Fruit fly (Drosophila melanogaster): Measurements from ENCODE around the gene CG44013.

CG44013 gene

DNA sequence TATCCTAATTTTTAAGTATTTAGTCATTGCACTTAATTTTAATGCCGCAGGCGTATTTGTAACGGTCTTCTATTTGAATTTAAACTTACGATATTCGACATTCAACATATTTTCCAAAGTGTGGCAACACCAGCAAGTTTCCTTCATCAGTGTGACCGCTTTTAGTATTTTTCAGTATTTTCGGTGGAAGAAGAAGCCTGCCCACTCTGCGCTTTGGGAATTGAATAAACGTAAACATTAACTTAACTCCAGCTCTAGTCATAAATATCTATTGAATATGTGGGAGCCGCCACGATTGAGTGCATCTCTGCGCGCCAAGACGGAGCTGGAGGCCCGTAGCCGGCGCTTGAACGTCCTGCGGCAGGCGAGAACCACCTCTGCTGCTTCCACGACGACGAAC lies 23.9 kb downstream of the CG44013 start, which contains the start of gene obe:
Gene obe, plus strand, starts transcription at position 185 of the 400 bp plus-strand sequence.
- TF ChIP-seq bab1 (GFP tag; optimal IDR thresholded peaks at IDR 0.05) (peak; percentile 19), Clk (GFP tag; optimal IDR thresholded peaks at IDR 0.05) (no peak)

DNA sequence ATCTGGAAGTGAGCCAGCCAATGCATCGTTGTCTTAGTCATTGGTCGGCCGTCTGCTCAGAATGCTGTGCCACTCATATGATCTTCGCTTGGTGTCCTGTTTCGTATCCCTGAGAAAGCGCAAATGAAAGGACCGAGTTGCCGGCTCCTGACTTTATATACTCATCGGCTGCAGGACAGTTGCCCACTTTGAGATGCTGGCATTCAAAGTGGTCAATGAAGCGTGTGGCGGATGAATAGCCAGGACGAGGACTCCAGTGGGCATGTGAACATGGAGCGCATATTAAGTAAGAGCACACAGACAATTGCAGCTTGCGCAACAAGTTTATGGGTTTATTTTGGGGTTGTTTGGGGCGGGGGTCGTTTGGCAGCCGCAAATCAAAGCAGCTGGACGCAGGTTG lies 24.4 kb downstream of the CG44013 start, which contains the start of gene Trissin:
Gene Trissin, minus strand, starts transcription at position 101 of the 400 bp plus-strand sequence.
- no peak for TF ChIP-seq cic (GFP tag; optimal IDR thresholded peaks at IDR 0.05)
- no peak for TF ChIP-seq kay (GFP tag; ENCODE audit: borderline replicate concordance)
- TF ChIP-seq CG1620 (GFP tag; optimal IDR thresholded peaks at IDR 0.05): no peak
- TF ChIP-seq CG33017 (tag; optimal IDR thresholded peaks at IDR 0.05): no peak
- no peak for TF ChIP-seq CG7045 (GFP tag; optimal IDR thresholded peaks at IDR 0.05)

DNA sequence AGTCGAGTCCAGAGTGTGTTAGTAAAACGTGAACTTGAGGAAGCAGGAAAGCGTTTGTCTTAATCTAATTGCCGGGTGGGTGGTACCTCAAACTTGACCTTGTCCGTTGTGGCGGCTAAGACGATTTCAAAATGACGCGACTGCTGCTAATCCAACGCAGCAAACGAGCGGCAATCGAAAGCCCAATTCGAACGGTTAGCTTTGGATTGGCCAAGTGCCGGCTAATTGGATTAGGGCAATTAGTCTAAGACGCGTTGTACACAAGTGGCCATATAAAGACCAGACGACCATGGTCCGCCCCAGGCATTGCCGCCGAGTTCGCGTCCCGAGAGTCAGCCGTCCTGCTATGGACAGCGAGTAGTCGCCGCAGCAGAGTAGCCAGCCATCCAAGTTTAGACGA lies 26.9 kb downstream of the CG44013 start, which contains the start of gene Rh6:
Gene Rh6, plus strand, starts transcription at position 301 of the 400 bp plus-strand sequence.
- TF ChIP-seq ovo (GFP tag; optimal IDR thresholded peaks at IDR 0.05) (no peak), CG5204 (GFP tag; optimal IDR thresholded peaks at IDR 0.05) (no peak), Mnt (GFP tag; optimal IDR thresholded peaks at IDR 0.05) (no peak), Hr96 (GFP tag; optimal IDR thresholded peaks at IDR 0.05) (no peak), tj (GFP tag; optimal IDR thresholded peaks at IDR 0.05) (no peak), CG7101 (tag; optimal IDR thresholded peaks at IDR 0.05) (no peak), Clk (GFP tag; optimal IDR thresholded peaks at IDR 0.05) (no peak), cic (GFP tag; optimal IDR thresholded peaks at IDR 0.05) (no peak), kay (GFP tag; ENCODE audit: borderline replicate concordance) (no peak), CG33017 (tag; optimal IDR thresholded peaks at IDR 0.05) (no peak), toe (GFP tag; optimal IDR thresholded peaks at IDR 0.05) (no peak), CG1620 (GFP tag; optimal IDR thresholded peaks at IDR 0.05) (no peak), cnc (optimal IDR thresholded peaks at IDR 0.05) (no peak)

DNA sequence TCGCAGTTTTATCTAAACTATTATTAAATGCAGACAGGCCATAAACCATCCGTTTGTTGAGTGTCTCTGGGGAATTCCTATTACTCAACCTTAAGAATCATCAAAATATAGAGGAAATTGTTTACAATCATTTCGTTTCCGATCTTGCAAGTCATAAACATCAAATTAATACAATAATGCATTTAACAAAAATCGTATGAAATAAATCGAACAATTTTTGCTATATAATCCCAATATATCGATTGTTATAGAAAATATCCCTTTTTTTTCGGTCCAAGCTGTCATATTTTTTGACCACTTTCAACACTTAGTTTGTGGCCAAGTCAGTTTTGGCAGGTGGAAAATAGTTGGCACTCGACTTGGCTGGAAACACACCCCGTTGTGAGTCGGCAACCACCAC lies 28.1 kb downstream of the CG44013 start, which contains the start of gene B9d1:
Gene B9d1, plus strand, starts transcription at position 301 of the 400 bp plus-strand sequence.
- TF ChIP-seq ovo (GFP tag; optimal IDR thresholded peaks at IDR 0.05): no peak
- no peak for TF ChIP-seq CG11617 (GFP tag; optimal IDR thresholded peaks at IDR 0.05)
- TF ChIP-seq Mnt (GFP tag; optimal IDR thresholded peaks at IDR 0.05): no peak
- no peak for TF ChIP-seq cnc (optimal IDR thresholded peaks at IDR 0.05)
- no peak for TF ChIP-seq CG14711 (tag; optimal IDR thresholded peaks at IDR 0.05)

DNA sequence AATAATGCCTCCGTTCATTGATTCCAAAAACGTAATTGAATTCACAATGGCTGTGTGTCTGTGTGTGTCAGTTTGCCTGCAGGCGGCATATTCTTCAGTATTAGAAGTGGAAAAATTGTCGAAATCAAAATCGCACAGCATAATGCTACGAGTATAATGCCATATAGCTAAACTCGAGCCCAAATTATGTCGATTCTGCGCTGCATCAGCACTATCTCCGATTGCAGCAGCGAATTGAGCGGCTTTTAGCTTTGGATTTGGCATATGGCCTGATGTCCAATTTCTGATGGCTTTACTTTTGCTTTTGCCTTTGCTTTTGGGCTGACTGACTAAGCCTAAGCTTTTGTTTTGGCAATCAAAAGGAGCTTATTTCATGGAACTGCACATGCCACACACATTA lies 29.6 kb downstream of the CG44013 start:
- TF ChIP-seq CG33017 (tag; optimal IDR thresholded peaks at IDR 0.05) (no peak), Mnt (GFP tag; optimal IDR thresholded peaks at IDR 0.05) (no peak), Crg-1 (GFP tag; optimal IDR thresholded peaks at IDR 0.05) (no peak), Clk (GFP tag; optimal IDR thresholded peaks at IDR 0.05) (no peak), tj (GFP tag; optimal IDR thresholded peaks at IDR 0.05) (peak; percentile 98), toe (GFP tag; optimal IDR thresholded peaks at IDR 0.05) (no peak), pad (GFP tag; optimal IDR thresholded peaks at IDR 0.05) (no peak)

DNA sequence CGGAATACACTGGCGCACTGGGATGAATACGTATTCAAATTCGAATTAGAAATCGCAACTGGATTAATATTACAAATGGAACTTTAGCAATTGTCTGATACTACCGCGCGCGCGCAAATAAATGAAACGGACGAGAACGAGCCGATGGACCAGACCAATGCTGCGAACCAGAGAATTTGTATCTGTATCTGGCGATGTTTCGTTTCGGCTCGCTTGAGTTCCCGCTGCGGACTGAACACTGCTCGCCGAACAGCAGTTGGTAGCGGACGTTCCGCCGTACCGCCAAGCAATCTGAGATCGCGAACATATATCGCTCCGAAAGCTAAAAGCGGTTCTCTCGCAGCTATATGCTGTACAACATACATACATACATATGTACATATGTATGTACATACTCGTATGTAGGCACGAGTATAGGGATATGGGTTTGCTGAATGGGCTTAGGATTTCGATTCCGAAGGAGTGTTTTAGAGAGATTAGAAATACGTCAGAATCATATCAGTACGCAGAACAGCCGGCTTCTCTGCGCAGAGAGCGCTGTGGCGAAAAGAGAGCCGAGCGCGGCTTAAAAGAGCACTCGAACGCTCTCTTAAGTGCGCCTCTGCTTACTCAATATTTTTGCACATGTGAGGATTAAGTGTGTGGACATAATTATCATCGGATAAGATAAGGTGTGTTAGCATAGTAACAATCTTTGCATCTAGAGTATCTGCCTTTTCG lies 33.6 kb downstream of the CG44013 start, which contains the start of gene AdamTS-A:
Gene AdamTS-A, minus strand, starts transcription at position 221 of the 720 bp plus-strand sequence.
- TF ChIP-seq CG11617 (GFP tag; optimal IDR thresholded peaks at IDR 0.05): no peak
- TF ChIP-seq tj (GFP tag; optimal IDR thresholded peaks at IDR 0.05): peak; percentile 33

DNA sequence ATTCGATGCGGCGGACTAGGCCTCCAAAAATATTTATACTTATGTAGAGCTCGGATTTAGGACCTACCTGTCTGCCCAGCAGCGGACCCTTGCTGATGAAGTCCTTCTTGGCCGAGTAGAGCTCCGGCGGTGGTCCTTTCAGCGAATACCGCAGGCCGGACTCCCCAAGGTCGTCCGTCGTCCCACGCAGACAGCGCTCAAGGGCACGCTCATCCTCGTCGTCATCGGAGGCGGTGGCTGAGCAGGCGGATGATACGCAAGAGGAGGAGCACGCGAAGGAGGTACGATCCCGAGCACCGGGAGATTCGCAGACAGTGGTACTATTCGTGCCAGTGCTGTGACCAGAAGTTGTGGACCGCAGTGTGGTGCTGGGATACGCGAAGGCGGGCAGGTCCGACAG lies 34.9 kb downstream of the CG44013 start:
- TF ChIP-seq CG7045 (GFP tag; optimal IDR thresholded peaks at IDR 0.05): no peak
- no peak for TF ChIP-seq cic (GFP tag; optimal IDR thresholded peaks at IDR 0.05)

DNA sequence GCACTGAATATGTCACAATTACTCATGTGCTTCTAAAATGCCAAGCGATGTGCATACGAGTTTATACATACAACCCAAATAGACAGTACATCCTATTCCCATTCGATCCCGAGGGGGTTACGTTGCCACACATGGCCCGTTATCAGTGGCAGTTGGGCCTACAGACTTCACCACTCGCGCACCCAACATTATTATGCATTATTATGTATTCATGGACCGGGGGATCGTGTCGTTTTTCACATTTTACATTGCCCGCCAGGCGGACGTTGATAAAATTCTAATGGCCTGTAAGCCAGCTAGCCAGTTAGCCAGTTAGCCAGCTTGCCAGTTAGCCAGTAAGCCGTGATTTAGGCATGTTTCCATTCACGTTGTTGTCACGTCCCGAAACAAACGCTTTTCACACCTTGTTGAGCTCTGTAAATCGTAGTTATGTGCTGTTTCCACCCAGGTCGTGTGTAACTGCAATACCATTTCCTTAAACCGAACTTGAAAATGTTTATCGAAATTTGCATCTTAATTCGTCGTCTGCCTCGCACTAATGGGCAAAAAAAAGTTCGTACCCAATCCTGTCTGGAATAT lies 36.3 kb downstream of the CG44013 start:
- no peak for TF ChIP-seq CG5204 (GFP tag; optimal IDR thresholded peaks at IDR 0.05)
- TF ChIP-seq pad (GFP tag; optimal IDR thresholded peaks at IDR 0.05): no peak
- TF ChIP-seq cnc (optimal IDR thresholded peaks at IDR 0.05): no peak
- no peak for TF ChIP-seq ovo (GFP tag; optimal IDR thresholded peaks at IDR 0.05)
- no peak for TF ChIP-seq CG11617 (GFP tag; optimal IDR thresholded peaks at IDR 0.05)
- no peak for TF ChIP-seq cic (GFP tag; optimal IDR thresholded peaks at IDR 0.05)
- TF ChIP-seq Hr96 (GFP tag; optimal IDR thresholded peaks at IDR 0.05): no peak
- TF ChIP-seq CG12768 (GFP tag; optimal IDR thresholded peaks at IDR 0.05): no peak
- no peak for TF ChIP-seq kay (GFP tag; ENCODE audit: borderline replicate concordance)
- no peak for TF ChIP-seq CG7101 (tag; optimal IDR thresholded peaks at IDR 0.05)
- no peak for TF ChIP-seq Crg-1 (GFP tag; optimal IDR thresholded peaks at IDR 0.05)
- no peak for TF ChIP-seq Clk (GFP tag; optimal IDR thresholded peaks at IDR 0.05)
- TF ChIP-seq bab1 (GFP tag; optimal IDR thresholded peaks at IDR 0.05): no peak
- TF ChIP-seq tj (GFP tag; optimal IDR thresholded peaks at IDR 0.05): no peak
- no peak for TF ChIP-seq CG7045 (GFP tag; optimal IDR thresholded peaks at IDR 0.05)
- TF ChIP-seq CG1620 (GFP tag; optimal IDR thresholded peaks at IDR 0.05): no peak
